Fruit fly (Drosophila melanogaster) S2 (cell line): ENCODE results near the gene Vsx1.

ENCODE experiments used
- CG8478 ChIP-seq: fragments of >200 bp; optimal IDR thresholded peaks from 2 replicates; lab custom pipeline; 2018
- CTCF ChIP-seq, 2 experiments: fragments of >200 bp; optimal IDR thresholded peaks; 2 replicates each; lab custom pipeline; 2018

dm6 chrX:5596554-5596953, 2.5 kb downstream of the Vsx1 start:
- TF ChIP-seq CG8478 (lab: Kevin White, UChicago) (no peak), CTCF (optimal IDR thresholded peaks at IDR 0.05; lab: Kevin White, UChicago) (no peak)
